Fruit fly (Drosophila melanogaster): ENCODE results near the gene CG11664.
A peak's percentile ranks its signal among the peaks of the same experiment; 100 is the strongest.

DNA sequence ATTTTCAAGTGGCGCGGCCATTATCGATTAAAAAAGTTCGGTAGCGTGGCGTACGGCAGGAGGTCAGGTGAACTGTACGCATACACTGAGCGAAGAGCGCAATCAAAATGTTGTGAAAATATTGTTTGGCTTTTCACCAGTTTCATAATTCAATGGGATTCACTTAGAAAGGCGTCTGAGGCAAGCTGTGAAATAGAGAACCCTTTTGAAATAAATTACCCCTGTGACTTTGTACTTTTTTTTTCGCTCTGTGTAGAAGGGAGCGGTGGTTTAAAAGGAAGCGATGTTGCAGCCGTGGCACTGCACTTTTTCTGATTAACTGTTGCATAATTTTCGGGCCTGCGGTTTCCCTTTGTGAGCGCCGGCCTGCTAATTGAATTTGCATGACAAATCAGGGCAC, 1.8 kb upstream of the CG11664 start:
- TF ChIP-seq jim (GFP tag; optimal IDR thresholded peaks at IDR 0.05) (no peak), psq (GFP tag; optimal IDR thresholded peaks at IDR 0.05) (no peak), pan (optimal IDR thresholded peaks at IDR 0.05) (no peak), Myc (optimal IDR thresholded peaks at IDR 0.05) (no peak), tai (GFP tag; optimal IDR thresholded peaks at IDR 0.05) (no peak), Dfd (GFP tag; optimal IDR thresholded peaks at IDR 0.05) (no peak), GATAd (GFP tag; optimal IDR thresholded peaks at IDR 0.05) (no peak), Hr83 (GFP tag; optimal IDR thresholded peaks at IDR 0.05; ENCODE audit: poor library complexity, severe bottlenecking) (no peak), Mio (GFP tag; optimal IDR thresholded peaks at IDR 0.05) (no peak), HLH106 (tag; optimal IDR thresholded peaks at IDR 0.05) (peak; percentile 5), woc (GFP tag; optimal IDR thresholded peaks at IDR 0.05) (no peak), fru (GFP tag; optimal IDR thresholded peaks at IDR 0.05) (peak; percentile 34), Hr78 (GFP tag; optimal IDR thresholded peaks at IDR 0.05) (no peak)

All from whole organism, wandering third instar larva.